Fruit fly (Drosophila melanogaster): Measurements from ENCODE around the gene Cpsf6.

Gene Cpsf6

DNA sequence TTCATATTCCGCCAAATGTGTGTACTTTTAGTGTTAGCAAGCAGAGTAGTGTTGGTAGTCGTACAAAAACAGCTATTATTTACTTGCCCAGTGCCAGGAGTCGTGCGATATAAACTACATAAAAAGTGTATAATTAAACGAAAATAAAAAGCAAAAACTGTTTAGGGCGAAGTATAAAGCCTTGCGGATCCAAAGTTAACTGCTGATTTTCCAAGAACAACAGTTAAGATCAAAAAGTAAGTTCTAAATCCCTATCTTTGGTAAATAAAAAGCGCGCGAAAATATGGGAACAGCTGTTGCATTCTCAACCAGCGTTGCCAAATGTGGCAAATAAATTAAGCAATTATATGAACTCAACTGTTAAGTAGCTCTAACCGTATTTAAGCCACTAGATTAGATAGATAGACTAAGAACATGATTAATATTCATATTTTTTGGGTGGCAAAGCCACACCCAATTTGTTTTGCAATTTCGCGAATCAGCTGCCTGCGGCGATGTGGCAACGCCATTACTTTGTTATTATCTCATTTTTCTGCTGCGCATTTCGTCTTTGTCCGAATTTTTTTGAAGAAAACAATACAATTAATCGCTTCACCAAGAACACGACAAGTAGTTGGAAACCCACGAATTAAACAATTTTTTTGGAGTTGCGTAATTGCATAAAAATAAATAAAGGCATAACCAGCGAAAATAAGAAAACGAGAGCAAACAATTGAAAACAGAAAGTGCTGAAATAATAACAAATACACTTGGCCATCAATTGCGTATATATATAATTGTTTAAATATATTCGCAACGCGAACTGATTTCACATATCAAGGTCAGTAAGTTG, 25.2 kb upstream of the Cpsf6 start, which contains the start of the genes Prim1 and CG7083 (continued):
- TF ChIP-seq Nf-YC (tag; optimal IDR thresholded peaks at IDR 0.05) (peak; percentile 47), Atf6 (GFP tag; IDR thresholded peaks at IDR 0.05) (peak; percentile 34; the same call in 1 of the 2 replicates), CG43689 (GFP tag; IDR thresholded peaks at IDR 0.05) (no peak), CG6175 (GFP tag; IDR thresholded peaks at IDR 0.05) (no peak), mld (GFP tag; IDR thresholded peaks at IDR 0.05; ENCODE audit: partially characterized antibody) (0 out of 3 replicates have a peak, but pooled peaks have one; percentile 31), CG3995 (GFP tag; optimal IDR thresholded peaks at IDR 0.05) (no peak), CkIIα-i1 (GFP tag; IDR thresholded peaks at IDR 0.05) (no peak), CG12219 (GFP tag; optimal IDR thresholded peaks at IDR 0.05) (peak; percentile 14), zen (tag; optimal IDR thresholded peaks at IDR 0.05) (peak; percentile 63), knrl (GFP tag; IDR thresholded peaks at IDR 0.05; ENCODE audit: partially characterized antibody) (no peak), Sox102F (GFP tag; optimal IDR thresholded peaks at IDR 0.05) (peak; percentile 53), CG31441 (GFP tag; IDR thresholded peaks at IDR 0.05) (no peak; the same call in 1 of the 2 replicates), CG31365 (tag; optimal IDR thresholded peaks at IDR 0.05) (no peak), Dll (GFP tag; IDR thresholded peaks at IDR 0.05; ENCODE audit: partially characterized antibody) (0 out of 4 replicates have a peak, but pooled peaks have one; percentile 49), Atf3 (GFP tag; optimal IDR thresholded peaks at IDR 0.05) (peak; percentile 1), Eip74EF (GFP tag; optimal IDR thresholded peaks at IDR 0.05) (no peak), CG2120 (GFP tag; optimal IDR thresholded peaks at IDR 0.05) (peak; percentile 78), stc (GFP tag; IDR thresholded peaks at IDR 0.05) (peak; percentile 42; the same call in 1 of the 2 replicates), CG2889 (GFP tag; IDR thresholded peaks at IDR 0.05) (no peak), BEAF-32 (GFP tag; optimal IDR thresholded peaks at IDR 0.05) (peak; percentile 43), Meics (GFP tag; optimal IDR thresholded peaks at IDR 0.05) (peak; percentile 58), CG8924 (tag; optimal IDR thresholded peaks at IDR 0.05) (peak; percentile 49), luna (GFP tag; optimal IDR thresholded peaks at IDR 0.05) (peak; percentile 5), CG11695 (GFP tag; IDR thresholded peaks at IDR 0.05) (0 out of 3 replicates have a peak, but pooled peaks have one; percentile 6), run (tag; optimal IDR thresholded peaks at IDR 0.05) (no peak), kni (GFP tag; optimal IDR thresholded peaks at IDR 0.05) (peak; percentile 39), CG4424 (GFP tag; optimal IDR thresholded peaks at IDR 0.05) (peak; percentile 64), psq (GFP tag; optimal IDR thresholded peaks at IDR 0.05) (peak; percentile 14), bab2 (GFP tag; optimal IDR thresholded peaks at IDR 0.05) (peak; percentile 61), pan (optimal IDR thresholded peaks at IDR 0.05) (no peak), pan (GFP tag; optimal IDR thresholded peaks at IDR 0.05 in 1 of 2, IDR thresholded peaks at IDR 0.05 in 1 of 2) (peak in 1 of 2 experiments; percentile 64), bbx (GFP tag; IDR thresholded peaks at IDR 0.05; ENCODE audit: partially characterized antibody) (peak; percentile 45), CG17328 (GFP tag; IDR thresholded peaks at IDR 0.05) (peak; percentile 52), croc (GFP tag; conservative IDR thresholded peaks at IDR 0.05) (no peak), crp (GFP tag; optimal IDR thresholded peaks at IDR 0.05) (peak; percentile 93 to 97), CG3407 (GFP tag; optimal IDR thresholded peaks at IDR 0.05) (no peak), Mad (GFP tag; optimal IDR thresholded peaks at IDR 0.05) (peak; percentile 53), ATbp (GFP tag; optimal IDR thresholded peaks at IDR 0.05) (peak; percentile 11), CG4707 (GFP tag; optimal IDR thresholded peaks at IDR 0.05) (no peak), CG13424 (tag; optimal IDR thresholded peaks at IDR 0.05) (peak; percentile 61), aop (GFP tag; IDR thresholded peaks at IDR 0.05) (no peak), org-1 (GFP tag; optimal IDR thresholded peaks at IDR 0.05) (no peak), sc (optimal IDR thresholded peaks at IDR 0.05) (no peak), sc (GFP tag; optimal IDR thresholded peaks at IDR 0.05) (peak; percentile 48), Spps (tag; optimal IDR thresholded peaks at IDR 0.05) (no peak), phol (tag; optimal IDR thresholded peaks at IDR 0.05) (peak; percentile 68), CG10959 (GFP tag; IDR thresholded peaks at IDR 0.05) (peak; percentile 32; the same call in 1 of the 2 replicates), chm (GFP tag; IDR thresholded peaks at IDR 0.05) (no peak)

Measured in whole organism, embryonic.